Worm (Caenorhabditis elegans) whole organism, L3 larva: ENCODE data around the gene srw-124.
"Not testable (repeated sequence)": the region's sequence is repeated elsewhere in the genome, so short reads cannot be mapped to it uniquely, and the experiment has no call there.

ENCODE experiments used
- ZK546.5 ChIP-seq: sonication (generic microtip); optimal IDR thresholded peaks from 2 replicates; lab custom pipeline; 2017; ENCODE audit warnings: missing biosample characterization, missing genetic modification characterization
- aly-2 ChIP-seq: fragments of 150-350 bp; optimal IDR thresholded peaks from 2 replicates; lab custom pipeline; 2014; ENCODE audit warnings: missing biosample characterization, missing genetic modification characterization
- ama-1 ChIP-seq: fragments of 150-350 bp; optimal IDR thresholded peaks from 2 replicates; lab custom pipeline; 2018
- ceh-28 ChIP-seq: fragments of 150-350 bp; optimal IDR thresholded peaks from 2 replicates; lab custom pipeline; 2014; ENCODE audit warnings: missing biosample characterization, missing genetic modification reagents, missing genetic modification characterization
- ceh-82 ChIP-seq: fragments of 150-350 bp; optimal IDR thresholded peaks from 2 replicates; lab custom pipeline; 2014; ENCODE audit warnings: missing biosample characterization, missing genetic modification characterization
- daf-12 ChIP-seq: fragments of 150-350 bp; optimal IDR thresholded peaks from 2 replicates; lab custom pipeline; 2014; ENCODE audit warnings: missing biosample characterization, missing genetic modification reagents, missing genetic modification characterization
- egl-5 ChIP-seq: fragments of 150-350 bp; optimal IDR thresholded peaks from 2 replicates; lab custom pipeline; 2017; ENCODE audit warnings: missing biosample characterization, missing genetic modification reagents, missing genetic modification characterization, inconsistent platforms
- eor-1 ChIP-seq, 2 experiments: fragments of 150-350 bp; optimal IDR thresholded peaks; 2 replicates each; lab custom pipeline; 2014 to 2018; ENCODE audit warnings: missing biosample characterization in 2 of 2, missing genetic modification characterization in 2 of 2
- fkh-10 ChIP-seq: sonication (generic microtip); optimal IDR thresholded peaks from 2 replicates; lab custom pipeline; 2017; ENCODE audit warnings: missing biosample characterization, missing genetic modification reagents, missing genetic modification characterization
- fkh-2 ChIP-seq: fragments of 150-350 bp; optimal IDR thresholded peaks from 2 replicates; lab custom pipeline; 2014; ENCODE audit warnings: missing biosample characterization, missing genetic modification reagents, missing genetic modification characterization
- fos-1 ChIP-seq: fragments of 150-350 bp; optimal IDR thresholded peaks from 2 replicates; lab custom pipeline; 2014; ENCODE audit warnings: missing biosample characterization, missing genetic modification characterization
- hmg-11 ChIP-seq: sonication (generic microtip); optimal IDR thresholded peaks from 2 replicates; lab custom pipeline; 2016; ENCODE audit warnings: missing genetic modification characterization, missing compliant biosample characterization
- lin-15B ChIP-seq: fragments of 150-350 bp; optimal IDR thresholded peaks from 2 replicates; lab custom pipeline; 2014; ENCODE audit warnings: missing biosample characterization, missing genetic modification characterization
- lsy-12 ChIP-seq: sonication (generic microtip); optimal IDR thresholded peaks from 2 replicates; lab custom pipeline; 2016; ENCODE audit warnings: mild to moderate bottlenecking, missing genetic modification characterization, missing compliant biosample characterization
- mdl-1 ChIP-seq: fragments of 150-350 bp; optimal IDR thresholded peaks from 2 replicates; lab custom pipeline; 2014; ENCODE audit warnings: missing biosample characterization, missing genetic modification characterization
- mml-1 ChIP-seq: fragments of 150-350 bp; sonication (generic microtip); optimal IDR thresholded peaks from 3 replicates; lab custom pipeline; 2014; ENCODE audit warnings: missing biosample characterization, missing genetic modification characterization
- nfya-1 ChIP-seq: sonication (generic microtip); optimal IDR thresholded peaks from 2 replicates; lab custom pipeline; 2017; ENCODE audit warnings: missing genetic modification characterization, mild to moderate bottlenecking, missing compliant biosample characterization, antibody characterized with exemption, moderate library complexity; ENCODE audit not compliant: insufficient read depth
- nhr-23 ChIP-seq: fragments of 150-350 bp; optimal IDR thresholded peaks from 2 replicates; lab custom pipeline; 2014; ENCODE audit warnings: missing biosample characterization, missing genetic modification reagents, missing genetic modification characterization
- nhr-28 ChIP-seq: fragments of 150-350 bp; optimal IDR thresholded peaks from 2 replicates; lab custom pipeline; 2014; ENCODE audit warnings: missing biosample characterization, missing genetic modification characterization
- nhr-43 ChIP-seq: sonication (generic microtip); optimal IDR thresholded peaks from 2 replicates; lab custom pipeline; 2016; ENCODE audit warnings: mild to moderate bottlenecking, missing genetic modification characterization, missing compliant biosample characterization; ENCODE audit not compliant: poor library complexity, severe bottlenecking
- nhr-67 ChIP-seq: fragments of 150-350 bp; optimal IDR thresholded peaks from 2 replicates; lab custom pipeline; 2014; ENCODE audit warnings: missing biosample characterization, missing genetic modification characterization
- nhr-76 ChIP-seq: fragments of 150-350 bp; sonication (generic microtip); optimal IDR thresholded peaks from 5 replicates; lab custom pipeline; 2014; ENCODE audit warnings: missing biosample characterization, missing genetic modification characterization
- nhr-77 ChIP-seq: fragments of 150-350 bp; optimal IDR thresholded peaks from 2 replicates; lab custom pipeline; 2014; ENCODE audit warnings: missing biosample characterization, missing genetic modification characterization
- pqm-1 ChIP-seq: fragments of 150-350 bp; optimal IDR thresholded peaks from 2 replicates; lab custom pipeline; 2017; ENCODE audit warnings: missing biosample characterization, missing genetic modification characterization, inconsistent platforms
- sea-2 ChIP-seq: fragments of 150-350 bp; sonication (generic microtip); optimal IDR thresholded peaks from 4 replicates; lab custom pipeline; 2014; ENCODE audit warnings: missing biosample characterization, missing genetic modification reagents, missing genetic modification characterization
- skn-1 ChIP-seq: fragments of 150-350 bp; optimal IDR thresholded peaks from 2 replicates; lab custom pipeline; 2014; ENCODE audit warnings: missing biosample characterization, missing genetic modification characterization
- snpc-4 ChIP-seq: fragments of 150-350 bp; optimal IDR thresholded peaks from 2 replicates; lab custom pipeline; 2014; ENCODE audit warnings: missing biosample characterization, missing genetic modification characterization
- ztf-4 ChIP-seq: fragments of 150-350 bp; optimal IDR thresholded peaks from 2 replicates; lab custom pipeline; 2014; ENCODE audit warnings: missing biosample characterization, missing genetic modification characterization

The srw-124 gene

ce11 chrV:2945602-2946001, 30.8 kb upstream of the srw-124 start, which contains the start of gene srh-87:
srh-87 (minus strand) TSS chrV:2945702.
- TF ChIP-seq hmg-11 (no peak), ama-1 (lab: Kevin White, UChicago) (no peak)

ce11 chrV:2952102-2952501, 24.3 kb upstream of the srw-124 start, which contains the start of gene srw-122:
srw-122 (minus strand) TSS chrV:2952202.
- not testable (repeated sequence) for TF ChIP-seq ceh-28; daf-12 (tag; lab: Kevin White, UChicago); fkh-10 (GFP tag; lab: Kevin White, UChicago)

DNA sequence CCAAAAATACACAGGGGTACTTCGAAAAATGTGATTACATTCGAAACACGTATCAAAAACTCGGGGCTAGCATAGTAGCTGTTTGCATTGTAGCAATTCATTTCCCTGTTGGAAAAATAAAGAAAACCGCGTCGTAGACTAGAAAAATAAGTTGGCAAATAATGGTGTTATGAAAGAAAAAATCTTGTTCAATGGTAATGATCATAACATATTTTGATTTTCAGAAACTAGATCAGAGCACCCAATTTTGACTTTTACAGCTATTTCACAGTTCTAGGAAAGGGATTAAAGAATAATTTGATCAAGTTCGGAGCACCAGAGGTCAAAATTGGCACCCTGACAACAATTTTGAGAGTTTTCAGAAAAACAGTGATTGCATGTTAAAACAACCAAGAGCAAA, 21.0 kb upstream of the srw-124 start, which contains the start of gene srh-248:
srh-248 (minus strand) TSS at position 101 of the 400 bp plus-strand sequence.
- TF ChIP-seq ZK546.5, aly-2, nhr-67 (tag; lab: Kevin White, UChicago): not testable (repeated sequence)

- TF ChIP-seq skn-1, result no peak
Measured at ce11 chrV:2958202-2958601, 18.2 kb upstream of the srw-124 start, which contains the start of gene srw-142. srw-142 (minus strand) TSS chrV:2958302.

DNA sequence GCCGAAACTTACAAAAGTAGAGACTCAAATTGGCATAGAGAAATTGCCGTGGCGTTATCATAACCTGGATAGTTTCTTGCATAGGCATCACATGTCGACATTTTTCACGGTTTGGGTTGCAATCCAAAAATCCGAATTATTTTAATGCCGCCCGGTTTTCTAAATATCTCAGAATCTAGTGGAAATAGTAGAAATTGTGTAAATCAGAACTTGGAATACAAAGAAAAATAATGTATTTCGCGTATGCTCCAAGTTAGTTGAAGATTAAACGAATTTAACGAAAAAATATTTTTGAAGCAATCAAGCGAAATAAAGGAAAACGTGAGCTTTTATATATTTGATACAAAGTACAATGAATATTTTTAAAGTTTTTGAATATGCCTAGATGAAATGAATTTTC, 15.5 kb upstream of the srw-124 start, which contains the start of gene srw-144:
srw-144 (minus strand) TSS at position 101 of the 400 bp plus-strand sequence.
- TF ChIP-seq daf-12 (tag; lab: Kevin White, UChicago), result no peak
- TF ChIP-seq fkh-2 (tag; lab: Kevin White, UChicago), result no peak
- no peak for TF ChIP-seq ceh-28
- TF ChIP-seq egl-5, result no peak
- no peak for TF ChIP-seq skn-1
- TF ChIP-seq ceh-82 (tag; lab: Kevin White, UChicago), result no peak
- no peak for TF ChIP-seq fos-1 (tag; lab: Kevin White, UChicago)
- no peak for TF ChIP-seq nhr-43
- TF ChIP-seq fkh-10 (GFP tag; lab: Kevin White, UChicago), result no peak
- TF ChIP-seq mdl-1 (tag; lab: Kevin White, UChicago), result no peak
- TF ChIP-seq nhr-28 (tag; lab: Kevin White, UChicago), result no peak
- no peak for TF ChIP-seq lin-15B (tag; lab: Kevin White, UChicago)
- TF ChIP-seq nhr-67 (tag; lab: Kevin White, UChicago), result no peak
- no peak for TF ChIP-seq pqm-1 (tag; lab: Kevin White, UChicago)
- TF ChIP-seq lsy-12 (tag; lab: Kevin White, UChicago), result no peak

ce11 chrV:2962960-2963359, 13.4 kb upstream of the srw-124 start, which contains the start of gene srw-138:
srw-138 (minus strand) TSS chrV:2963060.
- TF ChIP-seq nfya-1 (tag; lab: Kevin White, UChicago) (no peak), sea-2 (GFP tag; lab: Kevin White, UChicago) (no peak), mdl-1 (tag; lab: Kevin White, UChicago) (no peak), snpc-4 (tag; lab: Kevin White, UChicago) (no peak), nhr-77 (no peak), fkh-2 (tag; lab: Kevin White, UChicago) (no peak), ztf-4 (tag; lab: Kevin White, UChicago) (no peak), daf-12 (tag; lab: Kevin White, UChicago) (no peak), mml-1 (tag; lab: Kevin White, UChicago) (no peak), nhr-23 (no peak), eor-1 (tag; optimal IDR thresholded peaks at IDR 0.05; lab: Kevin White, UChicago) (no peak)

DNA sequence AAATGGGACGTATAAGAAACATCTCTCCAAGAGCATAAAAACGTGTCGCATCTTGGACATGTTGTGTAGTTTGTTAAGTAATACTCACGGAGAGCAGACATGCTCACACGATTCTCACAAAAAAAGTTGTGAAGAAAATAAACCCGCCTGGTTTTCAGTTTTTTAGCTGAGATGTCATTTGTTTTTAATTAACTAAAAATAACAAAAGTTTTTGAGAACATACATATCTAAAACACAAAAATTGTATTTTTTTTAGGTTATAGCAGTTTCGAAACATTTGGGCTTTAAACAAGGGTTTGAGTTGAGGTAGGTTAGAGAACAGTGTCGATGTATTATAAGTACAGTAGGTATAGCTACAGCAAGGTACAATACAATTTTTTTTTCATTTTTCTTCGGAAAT, 11.6 kb upstream of the srw-124 start, which contains the start of gene srh-88:
srh-88 (minus strand) TSS at position 101 of the 400 bp plus-strand sequence.
- TF ChIP-seq nhr-76 (tag; lab: Kevin White, UChicago) (no peak), egl-5 (no peak), fos-1 (tag; lab: Kevin White, UChicago) (no peak), pqm-1 (tag; lab: Kevin White, UChicago) (no peak)
